Worm (Caenorhabditis elegans) whole organism, midembryonic: ENCODE results near the gene srh-47.

Source experiments
- T22C8.4 ChIP-seq: fragments of 200-800 bp; sonication (Bioruptor generic); IDR thresholded peaks from 2 replicates; pipeline ENCODE4 v1.3.6; 2022; ENCODE audit warnings: missing genetic modification characterization, missing compliant biosample characterization
- cog-1 ChIP-seq: sonication (generic microtip); optimal IDR thresholded peaks from 2 replicates; lab custom pipeline; 2016; ENCODE audit warnings: missing genetic modification characterization, missing compliant biosample characterization
- flt-1 ChIP-seq: fragments of 200-800 bp; sonication (Bioruptor generic); IDR thresholded peaks from 2 replicates; pipeline ENCODE4 v1.3.6; 2022; ENCODE audit warnings: missing genetic modification characterization, missing compliant biosample characterization
- klf-2 ChIP-seq: fragments of 200-800 bp; sonication (Bioruptor generic); conservative IDR thresholded peaks from 2 replicates; pipeline ENCODE4 v1.3.6; 2022; ENCODE audit warnings: missing genetic modification reagents, missing genetic modification characterization, missing compliant biosample characterization
- med-1 ChIP-seq: sonication (generic microtip); optimal IDR thresholded peaks from 2 replicates; lab custom pipeline; 2017; ENCODE audit warnings: missing genetic modification characterization, mild to moderate bottlenecking, missing compliant biosample characterization, antibody characterized with exemption, missing genetic modification reagents; ENCODE audit not compliant: insufficient read depth
- ref-1 ChIP-seq: fragments of 200-800 bp; sonication (Bioruptor generic); conservative IDR thresholded peaks from 2 replicates; pipeline ENCODE4 v1.3.6; 2022; ENCODE audit warnings: missing genetic modification reagents, missing genetic modification characterization, missing compliant biosample characterization
- tab-1 ChIP-seq: fragments of 200-800 bp; sonication (Bioruptor generic); IDR thresholded peaks from 2 replicates; pipeline ENCODE4 v1.3.6; 2022; ENCODE audit warnings: missing genetic modification characterization, missing compliant biosample characterization
- ztf-23 ChIP-seq: fragments of 200-800 bp; sonication (Bioruptor generic); IDR thresholded peaks from 2 replicates; pipeline ENCODE4 v1.3.6; 2022; ENCODE audit warnings: missing genetic modification reagents, missing genetic modification characterization, missing compliant biosample characterization
- ztf-29 ChIP-seq: fragments of 200-800 bp; sonication (Bioruptor generic); IDR thresholded peaks from 2 replicates; pipeline ENCODE4 v1.3.6; 2022; ENCODE audit warnings: missing genetic modification reagents, missing genetic modification characterization, missing compliant biosample characterization

The srh-47 gene

DNA sequence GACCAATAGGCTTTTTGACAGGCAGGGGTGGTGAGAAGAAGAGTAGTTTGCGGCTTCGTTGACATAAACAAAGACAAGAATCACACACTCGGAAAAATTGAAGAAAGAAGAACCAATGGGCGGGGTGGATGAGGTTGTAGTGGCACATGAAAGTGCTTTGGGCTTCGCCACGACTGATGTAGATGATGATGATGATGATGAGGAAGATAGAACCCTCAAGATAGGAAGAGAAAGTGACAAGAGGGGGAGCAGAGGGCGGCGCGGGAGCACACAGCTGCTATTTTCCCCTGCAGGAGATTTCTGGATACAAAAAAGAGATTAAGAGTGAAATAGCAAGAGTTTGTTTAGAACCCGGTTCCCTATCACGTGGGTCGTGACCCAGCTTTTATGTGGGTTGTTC, 8.5 kb upstream of the srh-47 start:
- no peak for TF ChIP-seq med-1 (GFP tag; lab: Kevin White, UChicago)
- no peak for TF ChIP-seq klf-2
- no peak for TF ChIP-seq cog-1 (tag; lab: Kevin White, UChicago)
- TF ChIP-seq ztf-23 (GFP tag; lab: Robert Waterston, UW): no peak
- no peak for TF ChIP-seq flt-1
- TF ChIP-seq tab-1 (GFP tag; lab: Robert Waterston, UW): no peak
- TF ChIP-seq T22C8.4 (GFP tag; lab: Robert Waterston, UW): no peak
- TF ChIP-seq ref-1 (GFP tag; lab: Robert Waterston, UW): no peak
- TF ChIP-seq ztf-29 (GFP tag; lab: Robert Waterston, UW): no peak

DNA sequence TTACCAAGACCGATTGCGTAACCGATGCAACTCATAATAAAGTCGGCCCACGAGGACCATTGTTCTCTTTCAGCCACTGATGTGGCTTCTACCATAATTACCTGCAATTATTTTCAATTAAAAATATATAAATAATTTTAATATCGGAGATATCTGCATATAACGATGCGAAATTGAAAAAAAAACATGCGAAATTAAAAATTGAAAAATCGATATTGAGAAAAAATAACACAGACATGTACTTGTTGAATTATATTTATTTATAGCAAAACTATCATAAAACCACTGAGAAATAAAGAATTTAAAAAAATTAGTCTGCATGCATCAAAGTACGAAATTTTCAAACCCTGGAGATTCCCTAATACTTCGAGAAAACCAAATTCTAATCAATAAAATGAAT, 7.9 kb upstream of the srh-47 start, which contains the start of gene snf-11:
Gene snf-11, minus strand, starts transcription at position 101 of the 400 bp plus-strand sequence.
- TF ChIP-seq med-1 (GFP tag; lab: Kevin White, UChicago): no peak
- TF ChIP-seq T22C8.4 (GFP tag; lab: Robert Waterston, UW): no peak
- TF ChIP-seq ztf-29 (GFP tag; lab: Robert Waterston, UW): no peak
- TF ChIP-seq klf-2: no peak
- TF ChIP-seq ref-1 (GFP tag; lab: Robert Waterston, UW): no peak
- TF ChIP-seq cog-1 (tag; lab: Kevin White, UChicago): no peak
- TF ChIP-seq flt-1: no peak
- no peak for TF ChIP-seq ztf-23 (GFP tag; lab: Robert Waterston, UW)
- TF ChIP-seq tab-1 (GFP tag; lab: Robert Waterston, UW): no peak

DNA sequence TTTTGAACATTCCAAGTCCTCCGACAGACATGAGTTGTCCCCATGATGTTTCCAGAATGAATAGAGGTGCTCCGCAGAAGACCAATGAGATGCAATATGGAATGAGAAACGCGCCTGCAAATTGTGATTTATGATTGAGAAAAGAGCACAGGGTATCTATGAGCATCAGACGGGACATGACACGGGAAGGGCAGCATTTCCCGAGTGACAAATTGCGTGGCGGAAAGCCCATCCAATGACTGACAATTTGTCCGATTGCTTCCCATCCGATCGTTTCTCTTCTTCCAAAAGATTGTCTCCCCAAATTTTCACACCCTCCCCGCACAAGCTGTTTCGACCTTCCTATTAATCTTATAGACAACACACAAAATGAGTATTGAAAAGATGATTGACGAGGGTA, 7.3 kb upstream of the srh-47 start:
- no peak for TF ChIP-seq tab-1 (GFP tag; lab: Robert Waterston, UW)
- no peak for TF ChIP-seq klf-2
- TF ChIP-seq ztf-29 (GFP tag; lab: Robert Waterston, UW): no peak
- TF ChIP-seq ref-1 (GFP tag; lab: Robert Waterston, UW): no peak
- no peak for TF ChIP-seq flt-1
- no peak for TF ChIP-seq T22C8.4 (GFP tag; lab: Robert Waterston, UW)
- no peak for TF ChIP-seq ztf-23 (GFP tag; lab: Robert Waterston, UW)
- TF ChIP-seq cog-1 (tag; lab: Kevin White, UChicago): no peak
- TF ChIP-seq med-1 (GFP tag; lab: Kevin White, UChicago): no peak

DNA sequence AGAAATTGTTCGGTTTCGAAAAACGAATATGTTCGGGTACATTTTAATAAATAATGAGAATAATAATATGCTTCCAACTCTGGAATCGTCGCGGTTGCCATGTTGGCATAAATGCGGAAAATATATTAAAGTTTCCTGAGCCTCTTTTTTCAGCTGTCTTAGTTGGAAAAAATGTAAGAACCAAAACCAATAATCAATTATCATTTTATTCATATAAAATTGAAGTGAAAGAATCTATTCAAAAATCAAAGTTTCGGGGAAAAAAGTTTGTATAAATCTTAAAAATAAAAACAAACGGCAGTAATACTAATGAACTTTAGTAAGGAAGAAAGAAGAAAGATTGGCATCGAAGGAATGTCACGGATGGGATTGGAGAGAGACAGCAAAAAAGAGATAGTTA, 4.4 kb upstream of the srh-47 start, which contains the start of gene srh-45:
Gene srh-45, minus strand, starts transcription at position 101 of the 400 bp plus-strand sequence.
- TF ChIP-seq cog-1 (tag; lab: Kevin White, UChicago) (no peak), ztf-23 (GFP tag; lab: Robert Waterston, UW) (no peak), tab-1 (GFP tag; lab: Robert Waterston, UW) (no peak), T22C8.4 (GFP tag; lab: Robert Waterston, UW) (no peak), flt-1 (no peak), ztf-29 (GFP tag; lab: Robert Waterston, UW) (no peak), ref-1 (GFP tag; lab: Robert Waterston, UW) (no peak), med-1 (GFP tag; lab: Kevin White, UChicago) (no peak), klf-2 (no peak)

DNA sequence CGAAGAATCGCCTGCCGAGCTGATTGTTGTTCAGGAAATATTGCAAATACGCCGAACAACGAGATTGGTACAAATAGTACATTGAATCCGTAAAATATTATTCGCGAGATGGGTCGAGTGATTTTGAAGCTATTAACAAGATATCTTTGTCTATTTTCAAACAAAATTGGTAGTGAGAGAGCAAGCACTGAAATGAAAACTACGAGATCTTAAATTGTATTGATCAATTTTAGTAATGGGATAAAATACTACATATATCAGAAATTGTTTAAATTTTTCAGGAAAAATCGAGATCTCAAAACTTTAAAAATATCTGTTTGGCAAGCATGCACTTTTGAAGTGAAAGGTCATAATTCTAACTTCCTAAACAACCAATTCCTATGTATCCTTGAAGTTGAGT, 3.8 kb upstream of the srh-47 start:
- TF ChIP-seq ztf-29 (GFP tag; lab: Robert Waterston, UW) (no peak), flt-1 (no peak), tab-1 (GFP tag; lab: Robert Waterston, UW) (no peak), cog-1 (tag; lab: Kevin White, UChicago) (no peak), med-1 (GFP tag; lab: Kevin White, UChicago) (no peak), ref-1 (GFP tag; lab: Robert Waterston, UW) (no peak), T22C8.4 (GFP tag; lab: Robert Waterston, UW) (no peak), ztf-23 (GFP tag; lab: Robert Waterston, UW) (no peak)

DNA sequence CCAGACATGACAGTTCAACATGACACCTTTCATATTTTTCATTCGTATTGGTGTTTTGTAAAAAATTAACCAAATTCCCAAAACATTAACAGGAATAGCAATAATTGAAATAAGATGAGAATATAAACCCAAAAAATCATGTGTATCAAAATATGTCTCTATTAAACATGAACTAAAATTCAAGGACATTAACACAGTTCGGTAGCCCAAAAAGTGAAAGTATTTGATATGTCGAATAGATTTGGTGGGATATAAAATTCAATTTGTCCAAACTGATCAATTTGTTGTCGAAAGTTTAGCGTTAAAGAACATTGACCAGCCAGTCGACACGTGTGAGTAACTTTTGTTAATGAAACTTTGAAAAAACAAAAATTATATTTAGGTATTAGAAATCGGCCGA, 2.3 kb upstream of the srh-47 start, which contains the start of gene srh-46:
Gene srh-46, minus strand, starts transcription at position 189 of the 400 bp plus-strand sequence.
- TF ChIP-seq ztf-29 (GFP tag; lab: Robert Waterston, UW) (no peak), cog-1 (tag; lab: Kevin White, UChicago) (no peak), ztf-23 (GFP tag; lab: Robert Waterston, UW) (no peak), klf-2 (no peak), flt-1 (no peak), med-1 (GFP tag; lab: Kevin White, UChicago) (no peak), tab-1 (GFP tag; lab: Robert Waterston, UW) (no peak), T22C8.4 (GFP tag; lab: Robert Waterston, UW) (no peak), ref-1 (GFP tag; lab: Robert Waterston, UW) (no peak)

DNA sequence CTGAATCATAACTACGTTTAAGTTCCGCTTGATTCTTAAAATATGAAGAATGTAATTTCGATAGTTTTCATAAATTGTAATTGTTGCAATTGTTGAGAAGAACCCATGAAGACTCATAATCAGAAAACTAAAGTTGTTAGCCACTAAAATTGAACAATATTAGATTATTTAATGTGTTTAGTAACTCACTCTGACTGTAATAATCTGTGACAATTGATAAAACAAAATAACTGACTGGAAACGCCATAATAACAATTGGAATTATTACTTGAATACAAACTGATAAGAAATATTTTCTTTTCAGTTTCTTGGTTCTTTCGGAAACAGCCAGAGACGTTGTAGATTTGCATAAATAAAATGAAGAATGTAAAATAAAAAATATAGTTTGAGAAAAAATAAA, 1.0 kb downstream of the srh-47 start:
- TF ChIP-seq ztf-23 (GFP tag; lab: Robert Waterston, UW): no peak
- no peak for TF ChIP-seq ref-1 (GFP tag; lab: Robert Waterston, UW)
- TF ChIP-seq tab-1 (GFP tag; lab: Robert Waterston, UW): no peak
- no peak for TF ChIP-seq cog-1 (tag; lab: Kevin White, UChicago)
- no peak for TF ChIP-seq klf-2
- no peak for TF ChIP-seq med-1 (GFP tag; lab: Kevin White, UChicago)

DNA sequence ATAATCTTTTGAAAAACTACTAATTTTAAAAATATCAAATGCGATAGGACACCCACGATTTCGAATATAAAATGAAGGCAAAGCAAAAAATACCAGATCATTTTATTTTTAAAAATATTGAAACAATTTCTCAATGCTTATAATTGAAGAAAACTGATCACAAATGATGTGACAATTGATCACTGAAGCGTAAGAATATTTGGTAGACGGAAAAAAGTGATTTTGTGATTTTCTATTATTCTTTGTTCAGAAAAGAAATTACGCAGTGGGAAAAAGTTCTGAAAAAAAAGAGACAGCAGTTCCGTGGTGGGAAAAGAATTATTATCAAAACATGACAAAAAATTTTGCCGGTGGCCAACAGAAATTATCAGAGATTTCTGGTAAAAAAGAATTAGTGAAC, 1.8 kb downstream of the srh-47 start, which contains the start of gene T03F7.5:
Gene T03F7.5, minus strand, starts transcription at position 101 of the 400 bp plus-strand sequence.
- TF ChIP-seq med-1 (GFP tag; lab: Kevin White, UChicago) (no peak), T22C8.4 (GFP tag; lab: Robert Waterston, UW) (no peak), tab-1 (GFP tag; lab: Robert Waterston, UW) (no peak), cog-1 (tag; lab: Kevin White, UChicago) (no peak), ref-1 (GFP tag; lab: Robert Waterston, UW) (no peak)

DNA sequence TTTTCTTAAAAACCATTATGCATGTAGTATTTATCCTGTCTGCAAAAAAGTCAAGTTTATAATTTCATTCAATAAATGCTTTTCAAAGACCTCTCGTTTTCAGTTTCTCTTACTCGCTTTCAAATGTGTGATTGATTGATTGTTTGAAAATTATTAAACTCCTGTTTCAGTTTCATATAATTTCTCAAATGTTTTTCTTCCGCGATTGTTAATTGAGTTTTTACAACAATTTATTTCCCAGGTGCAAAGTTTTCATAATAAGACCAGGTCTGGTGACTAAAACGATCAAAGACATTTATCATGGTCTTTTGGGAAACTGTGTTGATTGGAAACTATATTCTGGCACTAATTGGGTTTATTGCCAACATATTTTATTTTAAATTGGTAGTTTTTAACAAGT, 6.0 kb downstream of the srh-47 start, which contains the start of gene T03F7.6:
Gene T03F7.6, plus strand, starts transcription at position 301 of the 400 bp plus-strand sequence.
- TF ChIP-seq ztf-23 (GFP tag; lab: Robert Waterston, UW) (no peak), flt-1 (no peak)

DNA sequence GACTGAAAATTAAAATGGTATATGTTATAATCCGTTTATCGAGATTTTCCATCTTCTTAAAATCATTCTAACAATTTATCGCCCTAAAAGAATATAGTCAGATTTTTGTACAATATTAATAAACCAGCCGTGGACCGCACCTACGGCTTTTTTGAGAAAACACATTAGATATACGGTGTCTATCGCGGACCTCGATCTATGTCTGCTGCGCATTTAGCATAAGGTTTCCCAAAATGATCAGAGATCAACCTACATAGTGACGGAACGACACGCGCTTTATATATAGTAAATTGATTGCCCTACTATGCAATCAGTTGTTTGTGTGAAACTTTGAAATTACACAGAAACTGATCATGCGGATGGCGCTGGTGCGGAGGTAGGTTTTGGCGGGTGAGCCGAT, 7.8 kb downstream of the srh-47 start:
- no peak for TF ChIP-seq tab-1 (GFP tag; lab: Robert Waterston, UW)
